Worm (Caenorhabditis elegans) whole organism, L3 larva: Measurements from ENCODE around the gene C50F4.12.

ENCODE experiments used
- ama-1 ChIP-seq: fragments of 150-350 bp; optimal IDR thresholded peaks from 2 replicates; lab custom pipeline; 2018
- ceh-16 ChIP-seq: sonication (generic microtip); optimal IDR thresholded peaks from 2 replicates; lab custom pipeline; 2017; ENCODE audit warnings: missing biosample characterization, missing genetic modification characterization
- ceh-82 ChIP-seq: fragments of 150-350 bp; optimal IDR thresholded peaks from 2 replicates; lab custom pipeline; 2014; ENCODE audit warnings: missing biosample characterization, missing genetic modification characterization
- nhr-25 ChIP-seq: sonication (generic microtip); optimal IDR thresholded peaks from 2 replicates; lab custom pipeline; 2017; ENCODE audit warnings: missing biosample characterization, missing genetic modification characterization
- nhr-76 ChIP-seq: fragments of 150-350 bp; sonication (generic microtip); optimal IDR thresholded peaks from 5 replicates; lab custom pipeline; 2014; ENCODE audit warnings: missing biosample characterization, missing genetic modification characterization
- nhr-77 ChIP-seq: fragments of 150-350 bp; optimal IDR thresholded peaks from 2 replicates; lab custom pipeline; 2014; ENCODE audit warnings: missing biosample characterization, missing genetic modification characterization
- pqm-1 ChIP-seq: fragments of 150-350 bp; optimal IDR thresholded peaks from 2 replicates; lab custom pipeline; 2017; ENCODE audit warnings: missing biosample characterization, missing genetic modification characterization, inconsistent platforms
- unc-62 ChIP-seq: fragments of 150-350 bp; sonication (generic microtip); optimal IDR thresholded peaks from 4 replicates; lab custom pipeline; 2014; ENCODE audit warnings: missing biosample characterization, missing genetic modification reagents, missing genetic modification characterization

DNA sequence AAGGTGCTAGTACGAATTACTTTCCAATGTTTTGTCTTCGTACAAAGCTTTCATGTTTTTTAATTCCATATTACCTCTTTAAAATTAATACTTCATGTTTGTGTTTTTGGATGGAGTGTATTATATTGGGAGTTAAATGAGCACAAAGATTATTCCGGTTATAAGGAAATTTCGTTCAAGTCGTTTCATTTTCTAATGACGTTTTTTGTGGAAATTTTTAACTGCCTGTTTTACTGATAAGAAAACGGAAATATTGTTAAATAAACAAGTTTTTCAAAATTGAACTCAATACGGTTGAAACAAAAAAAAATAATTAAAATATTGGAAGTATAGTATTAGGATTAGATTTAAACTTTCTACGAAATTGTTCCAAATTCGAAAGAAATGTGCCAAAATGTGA, 12.2 kb downstream of the C50F4.12 start:
- TF ChIP-seq nhr-76 (tag; lab: Kevin White, UChicago): no peak
- no peak for TF ChIP-seq unc-62
- TF ChIP-seq ama-1 (lab: Kevin White, UChicago): no peak
- no peak for TF ChIP-seq ceh-16 (tag; lab: Kevin White, UChicago)
- TF ChIP-seq ceh-82: no peak
- no peak for TF ChIP-seq nhr-77 (tag; lab: Kevin White, UChicago)
- TF ChIP-seq pqm-1 (tag; lab: Kevin White, UChicago): peak; percentile 59
- TF ChIP-seq nhr-25: no peak
